Fruit fly (Drosophila melanogaster) whole organism, embryonic: ENCODE data around the gene CG14695.
A peak's percentile ranks its signal among the peaks of the same experiment; 100 is the strongest.

Experiments used
- CG10366 ChIP-seq: fragments of 200-800 bp; sonication (Bioruptor generic); IDR thresholded peaks from 2 replicates; pipeline ENCODE4 v1.3.6; 2022; ENCODE audit warnings: missing biosample characterization, missing genetic modification characterization
- CG10654 ChIP-seq: fragments of 200-800 bp; sonication (Bioruptor generic); optimal IDR thresholded peaks from 2 replicates; lab custom pipeline; 2016; ENCODE audit warnings: missing biosample characterization, missing genetic modification characterization
- CG11695 ChIP-seq: fragments of 200-800 bp; sonication (Bioruptor generic); IDR thresholded peaks from 3 replicates; pipeline ENCODE4 v1.3.6; 2022; ENCODE audit warnings: missing biosample characterization, missing genetic modification characterization
- CG13296 ChIP-seq: fragments of 200-800 bp; sonication (Bioruptor generic); optimal IDR thresholded peaks from 3 replicates; lab custom pipeline; 2018; ENCODE audit warnings: missing biosample characterization, mild to moderate bottlenecking, missing genetic modification characterization
- CG14860 ChIP-seq: fragments of 200-800 bp; sonication (Bioruptor generic); IDR thresholded peaks from 3 replicates; pipeline ENCODE4 v1.3.6; 2022; ENCODE audit warnings: missing biosample characterization, missing genetic modification characterization; ENCODE audit not compliant: partially characterized antibody
- CG14965 ChIP-seq: fragments of 200-800 bp; sonication (Bioruptor generic); optimal IDR thresholded peaks from 2 replicates; lab custom pipeline; 2016; ENCODE audit warnings: missing biosample characterization, missing genetic modification characterization, borderline replicate concordance
- CG16863 ChIP-seq: fragments of 200-800 bp; sonication (Bioruptor generic); optimal IDR thresholded peaks from 3 replicates; lab custom pipeline; 2016; ENCODE audit warnings: missing biosample characterization, missing genetic modification characterization
- CG17568 ChIP-seq: fragments of 200-800 bp; sonication (Bioruptor generic); optimal IDR thresholded peaks from 2 replicates; lab custom pipeline; 2018; ENCODE audit warnings: missing biosample characterization, mild to moderate bottlenecking, missing genetic modification characterization, moderate library complexity
- CG18262 ChIP-seq: fragments of 200-800 bp; optimal IDR thresholded peaks from 3 replicates; lab custom pipeline; 2019; ENCODE audit warnings: missing biosample characterization, mild to moderate bottlenecking, missing genetic modification characterization, moderate library complexity
- CG3847 ChIP-seq: fragments of 200-800 bp; sonication (Bioruptor generic); IDR thresholded peaks from 2 replicates; pipeline ENCODE4 v1.3.6; 2022; ENCODE audit warnings: missing biosample characterization, missing genetic modification characterization
- CG5180 ChIP-seq: fragments of 200-800 bp; sonication (Bioruptor generic); optimal IDR thresholded peaks from 3 replicates; lab custom pipeline; 2017; ENCODE audit warnings: missing biosample characterization, missing genetic modification characterization, mild to moderate bottlenecking, moderate library complexity, missing genetic modification reagents
- CG5953 ChIP-seq: fragments of 200-800 bp; sonication (Bioruptor generic); IDR thresholded peaks from 2 replicates; pipeline ENCODE4 v1.3.6; 2022; ENCODE audit warnings: missing biosample characterization, missing genetic modification characterization
- CG6813 ChIP-seq: fragments of 200-800 bp; sonication (Bioruptor generic); optimal IDR thresholded peaks from 2 replicates; lab custom pipeline; 2017; ENCODE audit warnings: missing biosample characterization, missing genetic modification characterization, mild to moderate bottlenecking, moderate library complexity, missing genetic modification reagents
- CG6854 ChIP-seq: fragments of 200-800 bp; sonication (Bioruptor generic); optimal IDR thresholded peaks from 3 replicates; lab custom pipeline; 2017; ENCODE audit warnings: missing biosample characterization, mild to moderate bottlenecking, missing genetic modification characterization
- CG8290 ChIP-seq, 3 experiments: fragments of 200-800 bp; sonication (Bioruptor generic); optimal IDR thresholded peaks; 2 replicates each; lab custom pipeline; 2016 to 2019; ENCODE audit warnings: missing biosample characterization in 3 of 3, missing genetic modification characterization in 3 of 3, mild to moderate bottlenecking in 2 of 3, moderate library complexity in 1 of 3
- CG8944 ChIP-seq: fragments of 200-800 bp; sonication (Bioruptor generic); optimal IDR thresholded peaks from 3 replicates; lab custom pipeline; 2016; ENCODE audit warnings: missing biosample characterization, missing genetic modification characterization
- CrebB ChIP-seq: fragments of 200-800 bp; sonication (Bioruptor generic); optimal IDR thresholded peaks from 3 replicates; lab custom pipeline; 2018; ENCODE audit warnings: missing biosample characterization, mild to moderate bottlenecking, missing genetic modification characterization
- Dfd ChIP-seq, 2 experiments: fragments of >200 bp; optimal IDR thresholded peaks; 2 replicates each; lab custom pipeline; 2017; ENCODE audit warnings: missing biosample characterization in 2 of 2, missing genetic modification characterization in 2 of 2
- HLH54F ChIP-seq: fragments of 200-800 bp; sonication (Bioruptor generic); optimal IDR thresholded peaks from 3 replicates; lab custom pipeline; 2016; ENCODE audit warnings: missing biosample characterization, missing genetic modification characterization
- Hr78 ChIP-seq, 2 experiments: fragments of 200-800 bp in 1 of 2; fragments of >200 bp in 1 of 2; sonication (Bioruptor generic) in 1 of 2; optimal IDR thresholded peaks; 2 replicates each; lab custom pipeline; 2017 to 2019; ENCODE audit warnings: missing biosample characterization in 2 of 2, missing genetic modification characterization in 2 of 2, mild to moderate bottlenecking in 1 of 2, moderate library complexity in 1 of 2
- MBD-R2 ChIP-seq: fragments of 200-800 bp; sonication (Bioruptor generic); IDR thresholded peaks from 2 replicates; pipeline ENCODE4 v1.3.6; 2022; ENCODE audit warnings: missing biosample characterization, missing genetic modification characterization
- MESR4 ChIP-seq: fragments of 200-800 bp; sonication (Bioruptor generic); optimal IDR thresholded peaks from 2 replicates; lab custom pipeline; 2018; ENCODE audit warnings: missing biosample characterization, mild to moderate bottlenecking, missing genetic modification characterization, moderate library complexity
- Mad ChIP-seq: fragments of 200-800 bp; sonication (Bioruptor generic); optimal IDR thresholded peaks from 2 replicates; lab custom pipeline; 2016; ENCODE audit warnings: missing biosample characterization, missing genetic modification characterization
- NfI ChIP-seq: fragments of 200-800 bp; sonication (Bioruptor generic); optimal IDR thresholded peaks from 3 replicates; lab custom pipeline; 2018; ENCODE audit warnings: missing biosample characterization, mild to moderate bottlenecking, missing genetic modification characterization, moderate library complexity
- Oaz ChIP-seq: fragments of 200-800 bp; sonication (Bioruptor generic); IDR thresholded peaks from 2 replicates; pipeline ENCODE4 v1.3.6; 2022; ENCODE audit warnings: missing biosample characterization, missing genetic modification characterization
- Opbp ChIP-seq: fragments of 200-800 bp; sonication (Bioruptor generic); IDR thresholded peaks from 3 replicates; pipeline ENCODE4 v1.3.6; 2022; ENCODE audit warnings: missing biosample characterization, missing genetic modification characterization; ENCODE audit not compliant: partially characterized antibody
- PHDP ChIP-seq: fragments of 200-800 bp; sonication (Bioruptor generic); optimal IDR thresholded peaks from 3 replicates; lab custom pipeline; 2018; ENCODE audit warnings: missing biosample characterization, mild to moderate bottlenecking, missing genetic modification characterization, moderate library complexity
- Ptx1 ChIP-seq: fragments of 200-800 bp; sonication (Bioruptor generic); IDR thresholded peaks from 2 replicates; pipeline ENCODE4 v1.3.6; 2022; ENCODE audit warnings: missing biosample characterization, missing genetic modification characterization
- Sry-δ ChIP-seq: fragments of 200-800 bp; sonication (Bioruptor generic); optimal IDR thresholded peaks from 2 replicates; lab custom pipeline; 2016; ENCODE audit warnings: missing biosample characterization, missing genetic modification characterization
- YL-1 ChIP-seq: fragments of 200-800 bp; sonication (Bioruptor generic); optimal IDR thresholded peaks from 3 replicates; lab custom pipeline; 2017; ENCODE audit warnings: missing biosample characterization, mild to moderate bottlenecking, missing genetic modification characterization
- ato ChIP-seq: fragments of 200-800 bp; sonication (Bioruptor generic); IDR thresholded peaks from 2 replicates; pipeline ENCODE4 v1.3.6; 2022; ENCODE audit warnings: missing biosample characterization, missing genetic modification characterization; ENCODE audit not compliant: partially characterized antibody
- bcd ChIP-seq: fragments of 200-800 bp; sonication (Bioruptor generic); optimal IDR thresholded peaks from 2 replicates; lab custom pipeline; 2017; ENCODE audit warnings: missing biosample characterization, mild to moderate bottlenecking, missing genetic modification characterization
- cas ChIP-seq: fragments of 200-800 bp; sonication (Bioruptor generic); IDR thresholded peaks from 2 replicates; pipeline ENCODE4 v1.3.6; 2022; ENCODE audit warnings: missing biosample characterization, missing genetic modification characterization
- cg ChIP-seq: fragments of 200-800 bp; sonication (Bioruptor generic); optimal IDR thresholded peaks from 3 replicates; lab custom pipeline; 2019; ENCODE audit warnings: missing biosample characterization, mild to moderate bottlenecking, missing genetic modification characterization, moderate library complexity
- en ChIP-seq: fragments of 200-800 bp; sonication (Bioruptor generic); optimal IDR thresholded peaks from 2 replicates; lab custom pipeline; 2016; ENCODE audit warnings: missing biosample characterization, missing genetic modification characterization
- fd64A ChIP-seq: fragments of 200-800 bp; sonication (Bioruptor generic); optimal IDR thresholded peaks from 3 replicates; lab custom pipeline; 2018; ENCODE audit warnings: missing biosample characterization, mild to moderate bottlenecking, missing genetic modification characterization
- gt ChIP-seq: fragments of 200-800 bp; sonication (Bioruptor generic); IDR thresholded peaks from 2 replicates; pipeline ENCODE4 v1.3.6; 2022; ENCODE audit warnings: missing biosample characterization, missing genetic modification characterization
- her ChIP-seq: fragments of 200-800 bp; sonication (Bioruptor generic); optimal IDR thresholded peaks from 2 replicates; lab custom pipeline; 2016; ENCODE audit warnings: missing biosample characterization, missing genetic modification characterization
- lmd ChIP-seq: fragments of 200-800 bp; sonication (Bioruptor generic); IDR thresholded peaks from 2 replicates; pipeline ENCODE4 v1.3.6; 2022; ENCODE audit warnings: missing biosample characterization, missing genetic modification characterization
- mld ChIP-seq: fragments of 200-800 bp; sonication (Bioruptor generic); IDR thresholded peaks from 3 replicates; pipeline ENCODE4 v1.3.6; 2022; ENCODE audit warnings: missing biosample characterization, missing genetic modification characterization; ENCODE audit not compliant: partially characterized antibody
- nmo ChIP-seq: fragments of 200-800 bp; sonication (Bioruptor generic); optimal IDR thresholded peaks from 2 replicates; lab custom pipeline; 2018; ENCODE audit warnings: missing biosample characterization, mild to moderate bottlenecking, missing genetic modification characterization, moderate library complexity
- pnt ChIP-seq: fragments of 200-800 bp; sonication (Bioruptor generic); optimal IDR thresholded peaks from 3 replicates; lab custom pipeline; 2016; ENCODE audit warnings: missing biosample characterization, missing genetic modification characterization
- repo ChIP-seq: fragments of 200-800 bp; sonication (Bioruptor generic); optimal IDR thresholded peaks from 2 replicates; lab custom pipeline; 2016; ENCODE audit warnings: missing biosample characterization, missing genetic modification characterization
- rib ChIP-seq: fragments of 200-800 bp; sonication (Bioruptor generic); IDR thresholded peaks from 2 replicates; pipeline ENCODE4 v1.3.6; 2022; ENCODE audit warnings: missing biosample characterization, missing genetic modification characterization
- sc ChIP-seq, 3 experiments: fragments of >200 bp in 2 of 3; fragments of 200-800 bp in 1 of 3; sonication (Bioruptor generic) in 1 of 3; optimal IDR thresholded peaks; 2 replicates in 2 of 3; 3 replicates in 1 of 3; lab custom pipeline; 2017; ENCODE audit warnings: mild to moderate bottlenecking in 1 of 3, missing biosample characterization in 1 of 3, missing genetic modification characterization in 1 of 3, missing genetic modification reagents in 1 of 3
- slou ChIP-seq: fragments of 200-800 bp; sonication (Bioruptor generic); optimal IDR thresholded peaks from 3 replicates; lab custom pipeline; 2016; ENCODE audit warnings: missing biosample characterization, missing genetic modification characterization
- slp2 ChIP-seq: fragments of 200-800 bp; sonication (Bioruptor generic); optimal IDR thresholded peaks from 2 replicates; lab custom pipeline; 2016; ENCODE audit warnings: missing biosample characterization, missing genetic modification characterization
- tx ChIP-seq: fragments of 200-800 bp; sonication (Bioruptor generic); optimal IDR thresholded peaks from 2 replicates; lab custom pipeline; 2016; ENCODE audit warnings: missing biosample characterization, missing genetic modification characterization
- unc-4 ChIP-seq: fragments of 200-800 bp; sonication (Bioruptor generic); IDR thresholded peaks from 2 replicates; pipeline ENCODE4 v1.3.6; 2022; ENCODE audit warnings: missing biosample characterization, missing genetic modification characterization; ENCODE audit not compliant: partially characterized antibody

The CG14695 gene

dm6 chr3R:10862773-10863445 lies 16.2 kb downstream of the CG14695 start, which contains the start of gene CG6574 (continued):
- TF ChIP-seq CG8290 (GFP tag; optimal IDR thresholded peaks at IDR 0.05; lab: Kevin White, UChicago) (no peak), CG8290 (tag; optimal IDR thresholded peaks at IDR 0.05; lab: Kevin White, UChicago) (peak in 1 of 2 experiments; percentile 14), CG6813 (GFP tag; lab: Kevin White, UChicago) (no peak), mld (no peak), unc-4 (GFP tag; lab: Robert Waterston, UW) (no peak), repo (GFP tag; lab: Kevin White, UChicago) (no peak), lmd (GFP tag; lab: Robert Waterston, UW) (no peak), sc (optimal IDR thresholded peaks at IDR 0.05; lab: Kevin White, UChicago) (no peak), sc (GFP tag; optimal IDR thresholded peaks at IDR 0.05; lab: Kevin White, UChicago) (no peak), CG5180 (no peak), Sry-δ (GFP tag; lab: Kevin White, UChicago) (no peak), CG6854 (no peak), MESR4 (GFP tag; lab: Kevin White, UChicago) (no peak), her (GFP tag; lab: Kevin White, UChicago) (no peak), Opbp (0 out of 3 replicates have a peak, but pooled peaks have one; percentile 14), CG14965 (GFP tag; lab: Kevin White, UChicago) (no peak), Dfd (GFP tag; optimal IDR thresholded peaks at IDR 0.05; lab: Kevin White, UChicago) (no peak), CG11695 (GFP tag; lab: Robert Waterston, UW) (0 out of 3 replicates have a peak, but pooled peaks have one; percentile 32), rib (GFP tag; lab: Robert Waterston, UW) (no peak), CG10366 (GFP tag; lab: Robert Waterston, UW) (no peak), slou (GFP tag; lab: Kevin White, UChicago) (no peak), CG17568 (no peak), CG5953 (GFP tag; lab: Robert Waterston, UW) (no peak), HLH54F (GFP tag; lab: Kevin White, UChicago) (peak; percentile 6), CrebB (tag; lab: Kevin White, UChicago) (no peak), CG8944 (no peak), CG14860 (GFP tag; lab: Robert Waterston, UW) (no peak), cas (GFP tag; lab: Robert Waterston, UW) (no peak), CG10654 (GFP tag; lab: Kevin White, UChicago) (no peak), CG16863 (GFP tag; lab: Kevin White, UChicago) (no peak), Oaz (GFP tag; lab: Robert Waterston, UW) (no peak), CG3847 (no peak), cg (GFP tag; lab: Kevin White, UChicago) (no peak), YL-1 (GFP tag; lab: Kevin White, UChicago) (no peak), tx (GFP tag; lab: Kevin White, UChicago) (no peak), nmo (GFP tag; lab: Kevin White, UChicago) (no peak), ato (GFP tag; lab: Robert Waterston, UW) (no peak), MBD-R2 (peak; percentile 57; the same call in 1 of the 2 replicates), en (GFP tag; lab: Kevin White, UChicago) (no peak), NfI (GFP tag; lab: Kevin White, UChicago) (no peak), pnt (GFP tag; lab: Kevin White, UChicago) (no peak), bcd (GFP tag; lab: Kevin White, UChicago) (no peak), slp2 (GFP tag; lab: Kevin White, UChicago) (no peak), Mad (GFP tag; lab: Kevin White, UChicago) (no peak), CG18262 (peak; percentile 25), PHDP (tag; lab: Kevin White, UChicago) (no peak), gt (no peak), CG13296 (peak; percentile 11), fd64A (GFP tag; lab: Kevin White, UChicago) (no peak), Hr78 (GFP tag; optimal IDR thresholded peaks at IDR 0.05; lab: Kevin White, UChicago) (no peak), Ptx1 (GFP tag; lab: Robert Waterston, UW) (no peak)
